Worm (Caenorhabditis elegans): ENCODE data around the gene T22F7.3.

DNA sequence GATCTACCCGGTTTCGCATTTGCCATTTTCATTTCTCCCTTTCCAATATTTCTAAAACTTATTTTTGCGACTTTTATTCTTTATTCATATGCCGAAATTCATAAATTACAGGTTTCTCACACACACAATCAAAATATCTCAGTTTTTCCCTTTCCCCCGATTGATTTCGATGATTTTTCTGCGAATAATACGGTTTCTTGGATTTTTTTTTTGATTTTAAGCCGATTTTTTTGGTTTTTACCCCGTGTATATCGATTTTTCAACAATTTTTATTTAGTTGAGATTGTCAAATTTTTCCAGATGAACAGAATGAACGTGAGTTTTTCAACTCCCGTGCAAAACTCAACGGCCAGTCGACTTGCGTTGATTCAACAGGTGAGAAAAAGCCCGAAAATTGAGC is 48.7 kb downstream of the T22F7.3 start, which contains the start of gene mat-3:
- TF ChIP-seq lin-15B (tag; optimal IDR thresholded peaks at IDR 0.05) (no peak), nhr-25 (tag; optimal IDR thresholded peaks at IDR 0.05; ENCODE audit: borderline replicate concordance, insufficient read depth) (no peak), hmg-1.1 (GFP tag; IDR thresholded peaks at IDR 0.05) (no peak), dmd-6 (GFP tag; IDR thresholded peaks at IDR 0.05) (no peak), egl-27 (tag; optimal IDR thresholded peaks at IDR 0.05) (no peak), nhr-11 (tag; optimal IDR thresholded peaks at IDR 0.05) (no peak), unc-130 (GFP tag; optimal IDR thresholded peaks at IDR 0.05) (no peak), pha-4 (GFP tag; IDR thresholded peaks at IDR 0.05) (no peak), pha-4 (tag; optimal IDR thresholded peaks at IDR 0.05) (no peak), jun-1 (tag; optimal IDR thresholded peaks at IDR 0.05) (no peak)

All from whole organism, L4 larva.